Fruit fly (Drosophila melanogaster) whole organism: Measurements from ENCODE around the gene CG44325.

Experiments used
- CG8478 ChIP-seq: fragments of >200 bp; optimal IDR thresholded peaks from 2 replicates; lab custom pipeline; 2018; ENCODE audit warnings: inconsistent platforms
- Dll ChIP-seq: fragments of >200 bp; optimal IDR thresholded peaks from 2 replicates; lab custom pipeline; 2017
- EcR ChIP-seq, 2 experiments: fragments of >200 bp; optimal IDR thresholded peaks; 2 replicates each; lab custom pipeline; 2017; ENCODE audit warnings: missing biosample characterization in 2 of 2, missing genetic modification characterization in 2 of 2, missing genetic modification reagents in 2 of 2
- pan ChIP-seq: fragments of >200 bp; optimal IDR thresholded peaks from 2 replicates; lab custom pipeline; 2017
- psq ChIP-seq: fragments of >200 bp; optimal IDR thresholded peaks from 2 replicates; lab custom pipeline; 2017
- usp ChIP-seq: fragments of >200 bp; optimal IDR thresholded peaks from 2 replicates; lab custom pipeline; 2017; ENCODE audit warnings: missing biosample characterization, missing genetic modification characterization, mixed read lengths

The CG44325 gene

DNA sequence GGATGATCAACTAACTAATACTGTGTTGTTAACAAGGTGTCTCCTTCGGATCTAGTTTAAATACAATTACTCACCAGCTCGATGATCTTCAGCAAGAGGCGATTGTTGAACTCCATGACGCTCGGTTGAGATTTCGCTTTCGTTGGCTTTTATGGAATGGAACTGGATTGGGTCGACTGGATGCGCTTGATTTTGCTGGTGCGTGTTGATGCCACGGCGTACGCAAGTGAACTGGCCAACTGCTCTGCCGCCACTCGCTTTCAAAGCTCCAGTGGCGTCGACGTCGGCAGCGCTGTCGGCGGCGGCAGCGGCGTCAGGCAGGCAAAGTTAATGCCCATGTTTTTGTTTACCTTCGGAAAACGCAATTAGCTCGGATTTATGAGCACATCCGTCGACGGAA, at the start of gene CG44325:
TSS of gene CG44325 (minus strand) at position 237 of the 400 bp plus-strand sequence.
- TF ChIP-seq pan (lab: Kevin White, UChicago) (no peak), Dll (lab: Kevin White, UChicago) (no peak), EcR (GFP tag; optimal IDR thresholded peaks at IDR 0.05; lab: Kevin White, UChicago) (no peak), CG8478 (lab: Kevin White, UChicago) (no peak), usp (GFP tag; lab: Kevin White, UChicago) (no peak), psq (lab: Kevin White, UChicago) (no peak)

DNA sequence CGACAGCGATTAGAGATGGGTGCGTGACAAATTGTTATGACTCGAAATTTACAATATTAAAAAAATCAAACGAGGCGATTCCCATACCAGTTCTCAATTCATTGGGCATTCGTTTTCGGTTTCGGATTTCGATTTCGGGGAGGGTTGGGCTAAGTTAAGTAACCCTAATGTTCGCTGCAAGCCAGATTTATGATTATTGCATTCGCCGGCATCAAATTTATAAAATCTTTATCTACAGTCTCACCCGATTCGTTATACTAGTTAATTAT, 49.6 kb upstream of the CG44325 start:
- TF ChIP-seq pan (lab: Kevin White, UChicago) (no peak), CG8478 (lab: Kevin White, UChicago) (no peak), psq (lab: Kevin White, UChicago) (no peak), EcR (GFP tag; optimal IDR thresholded peaks at IDR 0.05; lab: Kevin White, UChicago) (no peak), usp (GFP tag; lab: Kevin White, UChicago) (no peak), Dll (lab: Kevin White, UChicago) (no peak)

DNA sequence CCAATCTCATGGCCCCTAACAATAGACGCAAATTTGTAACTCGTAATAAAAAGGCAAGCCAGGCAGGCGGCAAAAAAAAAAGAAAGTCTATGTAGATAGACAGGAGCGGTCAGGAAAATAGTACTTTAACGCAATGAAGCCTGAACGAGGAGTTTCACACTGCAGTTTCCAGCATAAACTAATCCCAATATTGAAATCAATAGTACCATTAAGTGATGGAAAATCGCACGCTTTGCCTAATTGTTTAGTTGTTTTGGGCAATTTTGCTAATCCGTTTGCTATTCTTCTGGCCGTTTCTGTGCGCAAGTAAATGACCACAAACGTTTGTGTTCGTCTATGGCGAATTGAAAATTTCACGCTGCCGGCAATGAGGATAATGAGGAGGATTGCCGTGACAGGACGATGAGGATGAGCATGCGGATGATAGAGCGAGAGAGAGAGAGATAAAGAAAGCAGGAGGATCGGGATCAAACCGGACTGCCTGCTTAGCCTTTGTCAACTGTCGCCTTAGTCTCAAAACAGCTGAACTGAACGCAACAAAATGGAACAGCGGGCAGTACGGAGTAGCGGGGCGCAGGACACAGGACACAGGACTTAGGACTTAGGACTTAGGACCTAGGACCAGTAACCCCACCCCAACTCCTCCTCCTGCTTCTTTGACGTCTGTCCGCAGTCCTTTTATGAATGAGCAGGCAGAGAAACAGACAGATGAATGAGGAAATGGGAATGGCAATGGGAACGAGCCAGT, 49.1 kb upstream of the CG44325 start:
- TF ChIP-seq Dll (lab: Kevin White, UChicago): no peak
- TF ChIP-seq pan (lab: Kevin White, UChicago): no peak
- no peak for TF ChIP-seq usp (GFP tag; lab: Kevin White, UChicago)
- TF ChIP-seq CG8478 (lab: Kevin White, UChicago): no peak
- TF ChIP-seq EcR (GFP tag; optimal IDR thresholded peaks at IDR 0.05; lab: Kevin White, UChicago): no peak
- TF ChIP-seq psq (lab: Kevin White, UChicago): no peak

DNA sequence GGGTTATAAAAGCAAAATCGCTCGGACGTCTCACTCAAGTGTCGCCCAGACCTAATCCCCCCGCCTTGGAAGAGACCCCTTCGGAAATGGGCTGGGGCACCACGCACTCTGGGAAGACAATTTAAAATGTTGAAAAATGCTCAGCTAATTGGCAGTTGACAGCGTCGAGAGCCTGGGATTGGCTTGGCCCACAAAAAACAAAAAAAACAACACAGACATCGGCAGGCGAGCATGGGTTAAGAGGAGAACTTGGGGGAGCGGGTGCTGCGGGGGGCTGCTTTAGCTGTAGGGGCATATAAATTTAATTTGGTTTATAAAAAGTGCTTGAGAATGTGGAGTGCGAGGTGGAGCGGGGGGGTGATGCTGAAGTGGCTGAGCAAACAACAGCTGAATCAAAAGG, 44.2 kb upstream of the CG44325 start:
- TF ChIP-seq Dll (lab: Kevin White, UChicago): no peak
- no peak for TF ChIP-seq CG8478 (lab: Kevin White, UChicago)
- TF ChIP-seq usp (GFP tag; lab: Kevin White, UChicago): no peak
- no peak for TF ChIP-seq pan (lab: Kevin White, UChicago)
- no peak for TF ChIP-seq psq (lab: Kevin White, UChicago)
- TF ChIP-seq EcR (GFP tag; optimal IDR thresholded peaks at IDR 0.05; lab: Kevin White, UChicago): no peak

DNA sequence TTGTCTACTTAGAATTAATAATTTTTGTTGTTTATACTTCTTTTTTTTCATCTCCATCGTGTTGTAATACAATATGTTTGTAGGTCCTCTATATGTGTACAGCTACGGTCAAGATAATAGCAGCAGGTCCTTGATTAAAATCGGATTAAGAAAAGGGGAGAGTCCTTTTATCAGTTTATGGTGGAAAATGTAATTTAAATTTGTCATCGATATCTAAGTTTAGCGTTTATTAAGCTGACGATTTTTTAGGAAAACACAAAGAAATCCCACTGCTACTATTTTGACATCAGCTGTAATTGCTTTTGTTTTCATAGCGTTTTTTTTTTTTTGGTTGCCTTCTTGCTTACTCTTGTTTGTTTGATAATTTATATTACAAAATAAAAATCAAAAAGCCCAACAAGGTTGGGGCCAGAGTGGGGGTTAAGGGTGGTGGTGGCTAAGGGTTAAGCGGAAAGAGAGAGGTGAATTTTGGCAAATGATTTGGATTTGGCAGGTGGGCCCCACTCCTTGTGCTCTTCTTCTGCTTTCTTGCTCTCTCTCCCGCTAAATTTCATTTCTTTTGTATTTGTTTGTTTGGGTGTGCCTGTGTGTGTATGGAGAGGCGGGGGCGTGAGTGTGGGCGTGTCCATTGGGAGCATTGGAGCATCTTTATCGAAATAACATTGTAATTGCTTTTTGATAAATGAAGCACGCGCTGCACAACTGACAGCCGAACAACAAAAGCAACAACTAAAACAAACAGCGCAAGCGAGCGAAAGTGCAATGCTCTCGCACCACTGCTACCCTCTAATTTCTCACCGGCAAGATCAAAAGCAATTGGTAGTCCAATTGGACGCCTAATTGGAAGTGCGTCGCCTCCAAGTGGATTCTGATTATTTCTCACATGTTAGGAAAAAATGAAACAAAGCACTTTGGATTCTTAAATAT, 42.8 kb upstream of the CG44325 start:
- TF ChIP-seq EcR (GFP tag; optimal IDR thresholded peaks at IDR 0.05; lab: Kevin White, UChicago): no peak
- TF ChIP-seq pan (lab: Kevin White, UChicago): peak; percentile 24

DNA sequence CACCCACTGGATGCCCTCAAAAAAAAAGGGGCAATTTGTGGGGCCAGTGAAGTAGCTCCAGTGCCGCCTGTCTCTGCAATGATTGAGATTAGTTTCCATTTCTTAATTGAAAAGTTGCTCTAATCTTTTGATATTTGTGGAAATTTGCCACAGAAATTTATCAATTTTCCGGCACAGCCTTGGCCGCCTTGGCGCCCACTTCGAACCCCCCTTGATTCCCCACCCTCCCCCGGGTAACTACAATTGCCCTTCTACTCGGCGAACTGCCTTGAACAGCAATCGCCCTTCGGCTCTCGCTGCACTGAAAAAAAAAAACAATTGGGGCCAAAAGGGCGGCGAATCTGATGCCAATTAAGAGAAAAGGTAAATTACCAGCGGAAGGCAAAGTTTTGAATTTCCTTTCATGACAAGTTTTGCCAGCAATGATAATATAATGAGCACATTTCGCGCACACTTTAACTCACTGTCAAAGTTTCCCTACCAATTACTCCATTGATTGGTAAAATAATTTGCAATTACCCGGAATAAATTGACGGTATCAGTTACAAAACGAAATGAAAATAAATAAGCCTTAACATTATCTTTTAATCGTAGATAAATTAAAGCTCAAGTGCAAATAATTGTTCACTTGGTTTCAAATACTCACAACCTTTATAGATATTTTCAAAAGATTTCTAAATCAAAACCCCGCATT, 41.5 kb upstream of the CG44325 start:
- TF ChIP-seq Dll (lab: Kevin White, UChicago) (no peak), psq (lab: Kevin White, UChicago) (no peak), CG8478 (lab: Kevin White, UChicago) (no peak), usp (GFP tag; lab: Kevin White, UChicago) (no peak), EcR (GFP tag; optimal IDR thresholded peaks at IDR 0.05; lab: Kevin White, UChicago) (no peak), pan (lab: Kevin White, UChicago) (no peak)

DNA sequence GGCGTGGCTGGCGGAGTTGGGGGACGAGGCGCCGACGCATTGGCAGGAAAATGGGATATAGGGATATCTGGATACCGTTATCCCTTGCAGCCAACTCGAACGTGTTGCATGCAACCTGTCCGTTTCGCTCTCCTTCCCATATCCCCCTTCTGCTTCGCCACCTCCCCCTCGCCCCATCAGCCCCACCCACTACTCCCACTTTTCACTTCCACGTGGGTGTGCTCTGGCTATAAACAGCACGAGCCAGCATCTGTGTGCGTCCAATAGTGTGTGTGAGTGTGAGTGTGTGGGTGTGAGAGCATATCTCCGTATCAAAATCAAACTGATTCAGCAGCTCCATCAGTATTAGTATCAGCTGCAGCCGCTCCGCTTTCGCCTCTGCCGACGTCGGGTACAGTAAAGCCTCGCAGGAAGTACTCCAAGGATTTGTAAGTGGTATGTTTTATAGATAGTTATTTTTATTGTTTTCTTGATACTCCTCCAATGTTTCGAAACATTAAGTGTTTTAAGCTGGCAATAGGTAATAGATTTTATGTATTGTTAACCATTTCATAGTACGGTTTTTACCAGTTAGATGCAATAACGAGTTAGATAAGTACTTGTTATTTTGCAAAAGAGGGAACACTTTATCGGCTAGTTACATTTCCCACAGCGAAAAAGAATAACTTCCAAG, 40.8 kb upstream of the CG44325 start:
- no peak for TF ChIP-seq pan (lab: Kevin White, UChicago)
- TF ChIP-seq psq (lab: Kevin White, UChicago): no peak
- no peak for TF ChIP-seq usp (GFP tag; lab: Kevin White, UChicago)

DNA sequence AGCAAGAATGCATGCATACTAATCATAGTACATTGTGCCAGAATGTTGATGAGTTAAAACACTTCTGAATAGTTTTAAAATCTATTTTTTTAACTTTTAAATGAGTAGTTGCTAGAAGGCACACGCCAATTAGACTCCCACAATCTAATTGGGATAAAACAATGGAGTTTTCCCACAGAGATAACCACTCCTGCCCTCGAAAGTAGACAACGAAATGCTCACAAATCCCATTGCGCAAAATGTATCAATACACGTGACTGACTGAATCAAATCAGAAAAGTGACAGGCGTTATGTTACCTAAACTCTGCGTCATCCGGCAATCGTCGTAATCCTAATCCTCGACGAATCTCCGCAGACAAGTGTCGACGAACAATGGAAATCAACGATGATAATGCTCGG, 39.5 kb upstream of the CG44325 start:
- TF ChIP-seq pan (lab: Kevin White, UChicago): no peak
- TF ChIP-seq Dll (lab: Kevin White, UChicago): no peak
- TF ChIP-seq CG8478 (lab: Kevin White, UChicago): no peak
- no peak for TF ChIP-seq psq (lab: Kevin White, UChicago)
- TF ChIP-seq EcR (GFP tag; optimal IDR thresholded peaks at IDR 0.05; lab: Kevin White, UChicago): no peak
- TF ChIP-seq usp (GFP tag; lab: Kevin White, UChicago): no peak

DNA sequence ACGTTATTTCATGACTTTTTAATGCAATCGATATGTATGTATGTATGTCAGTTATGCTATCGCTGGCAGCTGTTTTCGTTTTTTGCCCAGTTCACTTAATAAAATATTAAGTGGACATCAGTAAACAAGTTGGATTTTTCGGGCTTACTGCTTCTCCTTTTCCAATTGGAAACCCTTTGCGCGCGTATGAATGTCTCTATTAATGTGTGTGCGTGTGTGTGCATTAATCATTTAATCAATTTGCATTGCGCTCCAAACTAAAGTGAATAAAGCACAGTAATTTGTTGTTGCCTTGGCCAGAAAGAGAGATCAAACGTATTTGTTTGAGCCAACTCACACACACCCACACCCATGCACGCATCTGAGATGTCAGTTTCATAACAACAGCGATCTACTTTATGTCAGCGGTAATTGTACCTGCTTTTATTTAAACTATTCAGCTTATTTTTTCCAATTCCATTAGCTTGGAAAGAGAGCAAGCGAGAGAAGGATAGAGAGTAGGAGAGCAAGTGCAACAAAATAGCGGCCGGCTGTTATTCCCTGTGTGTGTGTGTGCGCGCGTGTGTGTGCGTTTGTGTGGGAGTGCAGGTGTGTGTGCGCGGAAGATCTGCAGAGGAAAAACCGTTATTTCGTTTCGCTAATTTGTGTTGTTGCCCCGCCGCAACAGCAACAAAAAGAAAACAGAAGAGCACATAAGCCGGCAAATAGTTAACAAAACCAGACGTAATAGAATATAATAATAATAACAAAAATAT, 32.0 kb upstream of the CG44325 start:
- no peak for TF ChIP-seq psq (lab: Kevin White, UChicago)
- TF ChIP-seq EcR (GFP tag; optimal IDR thresholded peaks at IDR 0.05; lab: Kevin White, UChicago): no peak
- no peak for TF ChIP-seq CG8478 (lab: Kevin White, UChicago)
- no peak for TF ChIP-seq Dll (lab: Kevin White, UChicago)
- TF ChIP-seq usp (GFP tag; lab: Kevin White, UChicago): no peak
- no peak for TF ChIP-seq pan (lab: Kevin White, UChicago)
